Worm (Caenorhabditis elegans): ENCODE results near the gene C02G6.2.

The C02G6.2 gene

ce11 chrV:5917707-5918106 is 45.8 kb downstream of the C02G6.2 start, which contains the start of gene lrpr-1 (continued):
- TF ChIP-seq tbx-9 (tag; optimal IDR thresholded peaks at IDR 0.05; ENCODE audit: borderline replicate concordance) (no peak), Y67H2A.10 (GFP tag; conservative IDR thresholded peaks at IDR 0.05) (peak; percentile 52; the same call in 1 of the 2 replicates), cebp-1 (GFP tag; IDR thresholded peaks at IDR 0.05) (no peak), cebp-1 (tag; optimal IDR thresholded peaks at IDR 0.05) (no peak), sdz-38 (tag; optimal IDR thresholded peaks at IDR 0.05) (no peak), ceh-40 (GFP tag; IDR thresholded peaks at IDR 0.05) (no peak), akir-1 (GFP tag; optimal IDR thresholded peaks at IDR 0.05) (no peak), cebp-2 (GFP tag; IDR thresholded peaks at IDR 0.05) (no peak), F57A8.1 (GFP tag; optimal IDR thresholded peaks at IDR 0.05) (no peak), hlh-26 (GFP tag; conservative IDR thresholded peaks at IDR 0.05) (no peak), lir-1 (GFP tag; conservative IDR thresholded peaks at IDR 0.05) (peak; percentile 73), dox-1 (GFP tag; IDR thresholded peaks at IDR 0.05) (no peak), xnd-1 (tag; optimal IDR thresholded peaks at IDR 0.05) (peak; percentile 65), Y79H2A.3 (GFP tag; conservative IDR thresholded peaks at IDR 0.05) (no peak), nhr-80 (tag; optimal IDR thresholded peaks at IDR 0.05) (no peak), rcor-1 (GFP tag; IDR thresholded peaks at IDR 0.05) (peak; percentile 67), lag-1 (GFP tag; IDR thresholded peaks at IDR 0.05) (no peak), F55B11.4 (tag; optimal IDR thresholded peaks at IDR 0.05; ENCODE audit: borderline replicate concordance, insufficient read depth) (no peak), nfya-1 (tag; optimal IDR thresholded peaks at IDR 0.05; ENCODE audit: borderline replicate concordance, insufficient read depth) (no peak), hmg-20 (GFP tag; IDR thresholded peaks at IDR 0.05) (peak; percentile 53; the same call in 1 of the 2 replicates), F52B5.7 (tag; optimal IDR thresholded peaks at IDR 0.05) (no peak), lin-35 (GFP tag; optimal IDR thresholded peaks at IDR 0.05) (peak; percentile 65 to 95 (median 67)), ztf-26 (tag; optimal IDR thresholded peaks at IDR 0.05) (no peak), lsl-1 (GFP tag; optimal IDR thresholded peaks at IDR 0.05) (peak; percentile 53), egl-18 (GFP tag; IDR thresholded peaks at IDR 0.05) (no peak), nhr-27 (tag; optimal IDR thresholded peaks at IDR 0.05) (no peak), egrh-3 (GFP tag; IDR thresholded peaks at IDR 0.05) (no peak), athp-1 (tag; optimal IDR thresholded peaks at IDR 0.05) (peak; percentile 39), D2030.7 (GFP tag; IDR thresholded peaks at IDR 0.05) (no peak), dpff-1 (tag; optimal IDR thresholded peaks at IDR 0.05) (no peak), aptf-2 (GFP tag; conservative IDR thresholded peaks at IDR 0.05) (peak; percentile 79), C17E4.6 (GFP tag; IDR thresholded peaks at IDR 0.05) (no peak), ccch-3 (GFP tag; optimal IDR thresholded peaks at IDR 0.05) (peak; percentile 73), T07F8.4 (tag; optimal IDR thresholded peaks at IDR 0.05) (no peak), mel-28 (tag; optimal IDR thresholded peaks at IDR 0.05; ENCODE audit: borderline replicate concordance) (peak; percentile 51), rec-8 (tag; optimal IDR thresholded peaks at IDR 0.05) (peak; percentile 48 to 90), madf-6 (GFP tag; IDR thresholded peaks at IDR 0.05) (peak; percentile 85), Y53G8AR.9 (GFP tag; conservative IDR thresholded peaks at IDR 0.05) (no peak), pha-4 (tag; optimal IDR thresholded peaks at IDR 0.05) (no peak), tbp1 (GFP tag; optimal IDR thresholded peaks at IDR 0.05) (no peak), B0019.2 (GFP tag; conservative IDR thresholded peaks at IDR 0.05) (no peak), T26A5.8 (tag; optimal IDR thresholded peaks at IDR 0.05) (no peak), F39B2.1 (GFP tag; IDR thresholded peaks at IDR 0.05) (no peak), tlf-1 (GFP tag; optimal IDR thresholded peaks at IDR 0.05) (no peak), F22D6.2 (tag; optimal IDR thresholded peaks at IDR 0.05) (peak; percentile 48), snpc-1.1 (tag; optimal IDR thresholded peaks at IDR 0.05; ENCODE audit: insufficient read depth) (no peak), lin-54 (GFP tag; optimal IDR thresholded peaks at IDR 0.05) (peak; percentile 99), fkh-3 (tag; optimal IDR thresholded peaks at IDR 0.05) (no peak), B0035.1 (tag; optimal IDR thresholded peaks at IDR 0.05) (peak; percentile 12)

Measured in whole organism, young adult.